Fruit fly (Drosophila melanogaster) whole organism, embryonic: ENCODE data around the gene CG31010.

Experiments
- CG10147 ChIP-seq: fragments of 200-800 bp; sonication (Bioruptor generic); optimal IDR thresholded peaks from 2 replicates; lab custom pipeline; 2019; ENCODE audit warnings: missing biosample characterization, mild to moderate bottlenecking, missing genetic modification characterization, moderate library complexity
- CG10462 ChIP-seq: fragments of 200-800 bp; sonication (Bioruptor generic); optimal IDR thresholded peaks from 2 replicates; lab custom pipeline; 2016; ENCODE audit warnings: missing biosample characterization, missing genetic modification characterization
- CG15479 ChIP-seq: fragments of 200-800 bp; sonication (Bioruptor generic); optimal IDR thresholded peaks from 3 replicates; lab custom pipeline; 2019; ENCODE audit warnings: missing biosample characterization, mild to moderate bottlenecking, missing genetic modification characterization, moderate library complexity
- CG15601 ChIP-seq: fragments of 200-800 bp; sonication (Bioruptor generic); optimal IDR thresholded peaks from 3 replicates; lab custom pipeline; 2019; ENCODE audit warnings: missing biosample characterization, mild to moderate bottlenecking, missing genetic modification characterization, moderate library complexity
- CG1602 ChIP-seq: fragments of 200-800 bp; sonication (Bioruptor generic); optimal IDR thresholded peaks from 3 replicates; lab custom pipeline; 2016; ENCODE audit warnings: missing biosample characterization, missing genetic modification characterization
- CG1647 ChIP-seq: fragments of 200-800 bp; sonication (Bioruptor generic); optimal IDR thresholded peaks from 3 replicates; lab custom pipeline; 2016; ENCODE audit warnings: missing biosample characterization, missing genetic modification characterization
- CG16779 ChIP-seq: fragments of 200-800 bp; sonication (Bioruptor generic); IDR thresholded peaks from 2 replicates; pipeline ENCODE4 v1.3.6; 2022; ENCODE audit warnings: missing biosample characterization, missing genetic modification characterization
- CG17802 ChIP-seq: fragments of 200-800 bp; sonication (Bioruptor generic); optimal IDR thresholded peaks from 2 replicates; lab custom pipeline; 2018; ENCODE audit warnings: missing biosample characterization, mild to moderate bottlenecking, missing genetic modification characterization, moderate library complexity
- CG18262 ChIP-seq: fragments of 200-800 bp; optimal IDR thresholded peaks from 3 replicates; lab custom pipeline; 2019; ENCODE audit warnings: missing biosample characterization, mild to moderate bottlenecking, missing genetic modification characterization, moderate library complexity
- CG3281 ChIP-seq: fragments of 200-800 bp; sonication (Bioruptor generic); optimal IDR thresholded peaks from 3 replicates; lab custom pipeline; 2017; ENCODE audit warnings: missing biosample characterization, mild to moderate bottlenecking, missing genetic modification characterization
- CG3838 ChIP-seq: fragments of 200-800 bp; sonication (Bioruptor generic); optimal IDR thresholded peaks from 3 replicates; lab custom pipeline; 2016; ENCODE audit warnings: missing biosample characterization, missing genetic modification characterization
- CG4854 ChIP-seq: fragments of 200-800 bp; sonication (Bioruptor generic); optimal IDR thresholded peaks from 2 replicates; lab custom pipeline; 2016; ENCODE audit warnings: missing biosample characterization, missing genetic modification characterization, inconsistent platforms
- CG6272 ChIP-seq: fragments of 200-800 bp; sonication (Bioruptor generic); IDR thresholded peaks from 2 replicates; pipeline ENCODE4 v1.3.6; 2022; ENCODE audit warnings: missing biosample characterization, missing genetic modification characterization
- CG6813 ChIP-seq: fragments of 200-800 bp; sonication (Bioruptor generic); optimal IDR thresholded peaks from 2 replicates; lab custom pipeline; 2017; ENCODE audit warnings: missing biosample characterization, missing genetic modification characterization, mild to moderate bottlenecking, moderate library complexity, missing genetic modification reagents
- CG8478 ChIP-seq: fragments of >200 bp; optimal IDR thresholded peaks from 2 replicates; lab custom pipeline; 2018
- CG9215 ChIP-seq: fragments of 200-800 bp; sonication (Bioruptor generic); IDR thresholded peaks from 2 replicates; pipeline ENCODE4 v1.3.6; 2022; ENCODE audit warnings: missing biosample characterization, missing genetic modification characterization
- D19A ChIP-seq: fragments of 200-800 bp; optimal IDR thresholded peaks from 3 replicates; lab custom pipeline; 2019; ENCODE audit warnings: missing biosample characterization, mild to moderate bottlenecking, missing genetic modification characterization, moderate library complexity
- Drgx ChIP-seq: fragments of 200-800 bp; sonication (Bioruptor generic); IDR thresholded peaks from 2 replicates; pipeline ENCODE4 v1.3.6; 2022; ENCODE audit warnings: missing biosample characterization, missing genetic modification characterization
- Eip74EF ChIP-seq, 2 experiments: fragments of 200-800 bp in 1 of 2; fragments of >200 bp in 1 of 2; sonication (Bioruptor generic) in 1 of 2; optimal IDR thresholded peaks; 2 replicates each; lab custom pipeline; 2017 to 2019; ENCODE audit warnings: missing biosample characterization in 2 of 2, missing genetic modification characterization in 2 of 2, mild to moderate bottlenecking in 1 of 2, moderate library complexity in 1 of 2
- Gug ChIP-seq: fragments of 200-800 bp; sonication (Bioruptor generic); IDR thresholded peaks from 4 replicates; pipeline ENCODE4 v1.3.6; 2022; ENCODE audit warnings: missing biosample characterization, missing genetic modification characterization
- H15 ChIP-seq: fragments of 200-800 bp; sonication (Bioruptor generic); IDR thresholded peaks from 3 replicates; pipeline ENCODE4 v1.3.6; 2022; ENCODE audit warnings: missing biosample characterization, missing genetic modification characterization
- H2.0 ChIP-seq: fragments of 200-800 bp; sonication (Bioruptor generic); IDR thresholded peaks from 2 replicates; pipeline ENCODE4 v1.3.6; 2022; ENCODE audit warnings: missing biosample characterization, missing genetic modification characterization
- HLH3B ChIP-seq: fragments of 200-800 bp; sonication (Bioruptor generic); IDR thresholded peaks from 2 replicates; pipeline ENCODE4 v1.3.6; 2022; ENCODE audit warnings: missing biosample characterization, missing genetic modification characterization
- Hmx ChIP-seq: fragments of 200-800 bp; sonication (Bioruptor generic); optimal IDR thresholded peaks from 2 replicates; lab custom pipeline; 2016; ENCODE audit warnings: missing biosample characterization, missing genetic modification characterization
- MTF-1 ChIP-seq: fragments of 200-800 bp; sonication (Bioruptor generic); optimal IDR thresholded peaks from 2 replicates; lab custom pipeline; 2018; ENCODE audit warnings: missing biosample characterization, mild to moderate bottlenecking, missing genetic modification characterization, borderline replicate concordance
- Max ChIP-seq: fragments of 200-800 bp; sonication (Bioruptor generic); optimal IDR thresholded peaks from 2 replicates; lab custom pipeline; 2016; ENCODE audit warnings: missing biosample characterization, mild to moderate bottlenecking, missing genetic modification characterization
- Mrtf ChIP-seq: fragments of 200-800 bp; sonication (Bioruptor generic); IDR thresholded peaks from 3 replicates; pipeline ENCODE4 v1.3.6; 2022; ENCODE audit warnings: missing biosample characterization, missing genetic modification characterization
- NK7.1 ChIP-seq: fragments of 200-800 bp; sonication (Bioruptor generic); optimal IDR thresholded peaks from 3 replicates; lab custom pipeline; 2016; ENCODE audit warnings: missing biosample characterization, missing genetic modification characterization
- Neu2 ChIP-seq: fragments of 200-800 bp; sonication (Bioruptor generic); optimal IDR thresholded peaks from 3 replicates; lab custom pipeline; 2016; ENCODE audit warnings: missing biosample characterization, missing genetic modification characterization, borderline replicate concordance
- Optix ChIP-seq: fragments of 200-800 bp; sonication (Bioruptor generic); IDR thresholded peaks from 3 replicates; pipeline ENCODE4 v1.3.6; 2022; ENCODE audit warnings: missing biosample characterization, missing genetic modification characterization
- Side ChIP-seq: fragments of 200-800 bp; sonication (Bioruptor generic); optimal IDR thresholded peaks from 2 replicates; lab custom pipeline; 2016; ENCODE audit warnings: missing biosample characterization, missing genetic modification characterization
- Sry-β ChIP-seq: fragments of 200-800 bp; sonication (Bioruptor generic); optimal IDR thresholded peaks from 2 replicates; lab custom pipeline; 2018; ENCODE audit warnings: missing biosample characterization, mild to moderate bottlenecking, missing genetic modification characterization, moderate library complexity
- Ssrp ChIP-seq: fragments of 200-800 bp; sonication (Bioruptor generic); optimal IDR thresholded peaks from 2 replicates; lab custom pipeline; 2018; ENCODE audit warnings: missing biosample characterization, mild to moderate bottlenecking, missing genetic modification characterization, moderate library complexity
- TFAM ChIP-seq: fragments of 200-800 bp; sonication (Bioruptor generic); optimal IDR thresholded peaks from 2 replicates; lab custom pipeline; 2017; ENCODE audit warnings: missing biosample characterization, missing genetic modification characterization, inconsistent platforms
- ac ChIP-seq: fragments of 200-800 bp; sonication (Bioruptor generic); optimal IDR thresholded peaks from 3 replicates; lab custom pipeline; 2017; ENCODE audit warnings: missing biosample characterization, mild to moderate bottlenecking, missing genetic modification characterization
- ase ChIP-seq: fragments of 200-800 bp; sonication (Bioruptor generic); IDR thresholded peaks from 3 replicates; pipeline ENCODE4 v1.3.6; 2022; ENCODE audit warnings: missing biosample characterization, missing genetic modification characterization
- cas ChIP-seq: fragments of 200-800 bp; sonication (Bioruptor generic); IDR thresholded peaks from 2 replicates; pipeline ENCODE4 v1.3.6; 2022; ENCODE audit warnings: missing biosample characterization, missing genetic modification characterization
- cato ChIP-seq: fragments of 200-800 bp; sonication (Bioruptor generic); optimal IDR thresholded peaks from 2 replicates; lab custom pipeline; 2016; ENCODE audit warnings: missing biosample characterization, missing genetic modification characterization, borderline replicate concordance
- crc ChIP-seq: fragments of 200-800 bp; sonication (Bioruptor generic); optimal IDR thresholded peaks from 2 replicates; lab custom pipeline; 2016; ENCODE audit warnings: missing biosample characterization, missing genetic modification characterization
- crp ChIP-seq, 2 experiments: fragments of 200-800 bp; sonication (Bioruptor generic); optimal IDR thresholded peaks; 2 replicates in 1 of 2; 3 replicates in 1 of 2; lab custom pipeline; 2017; ENCODE audit warnings: missing biosample characterization in 2 of 2, missing genetic modification characterization in 2 of 2, mild to moderate bottlenecking in 1 of 2, moderate library complexity in 1 of 2
- da ChIP-seq: fragments of 200-800 bp; sonication (Bioruptor generic); optimal IDR thresholded peaks from 2 replicates; lab custom pipeline; 2016; ENCODE audit warnings: missing biosample characterization, missing genetic modification characterization
- fu2 ChIP-seq: fragments of 200-800 bp; sonication (Bioruptor generic); optimal IDR thresholded peaks from 2 replicates; lab custom pipeline; 2016; ENCODE audit warnings: missing biosample characterization, missing genetic modification characterization
- lilli ChIP-seq: fragments of 200-800 bp; sonication (Bioruptor generic); optimal IDR thresholded peaks from 3 replicates; lab custom pipeline; 2016; ENCODE audit warnings: missing biosample characterization, missing genetic modification characterization
- oc ChIP-seq: fragments of 200-800 bp; sonication (Bioruptor generic); optimal IDR thresholded peaks from 2 replicates; lab custom pipeline; 2018; ENCODE audit warnings: missing biosample characterization, mild to moderate bottlenecking, missing genetic modification characterization, moderate library complexity
- run ChIP-seq: fragments of 200-800 bp; sonication (Bioruptor generic); optimal IDR thresholded peaks from 3 replicates; lab custom pipeline; 2018; ENCODE audit warnings: missing biosample characterization, mild to moderate bottlenecking, missing genetic modification characterization
- sens-2 ChIP-seq: fragments of 200-800 bp; sonication (Bioruptor generic); IDR thresholded peaks from 2 replicates; pipeline ENCODE4 v1.3.6; 2022; ENCODE audit warnings: missing biosample characterization, missing genetic modification characterization
- tll ChIP-seq, 2 experiments: fragments of 200-800 bp in 1 of 2; fragments of >200 bp in 1 of 2; sonication (Bioruptor generic) in 1 of 2; optimal IDR thresholded peaks; 2 replicates each; lab custom pipeline; 2017 to 2019; ENCODE audit warnings: missing biosample characterization in 2 of 2, missing genetic modification characterization in 2 of 2, mild to moderate bottlenecking in 1 of 2, moderate library complexity in 1 of 2
- tna ChIP-seq: fragments of 200-800 bp; sonication (Bioruptor generic); IDR thresholded peaks from 2 replicates; pipeline ENCODE4 v1.3.6; 2022; ENCODE audit warnings: missing biosample characterization, missing genetic modification characterization; ENCODE audit not compliant: partially characterized antibody
- ttk ChIP-seq: fragments of 200-800 bp; sonication (Bioruptor generic); IDR thresholded peaks from 2 replicates; pipeline ENCODE4 v2.1.2; 2022; ENCODE audit warnings: missing biosample characterization, missing genetic modification characterization
- zen ChIP-seq: fragments of 200-800 bp; sonication (Bioruptor generic); optimal IDR thresholded peaks from 3 replicates; lab custom pipeline; 2018; ENCODE audit warnings: missing biosample characterization, mild to moderate bottlenecking, missing genetic modification characterization, moderate library complexity
- zf30C ChIP-seq: fragments of 200-800 bp; sonication (Bioruptor generic); optimal IDR thresholded peaks from 3 replicates; lab custom pipeline; 2018; ENCODE audit warnings: missing biosample characterization, mild to moderate bottlenecking, missing genetic modification characterization

The CG31010 gene

dm6 chr3R:30745104-30745503, 39.2 kb upstream of the CG31010 start, which contains the start of gene Npc2g (continued):
- TF ChIP-seq ase = no peak
- TF ChIP-seq TFAM (GFP tag; lab: Kevin White, UChicago) = no peak
- TF ChIP-seq CG10462 (GFP tag; lab: Kevin White, UChicago) = no peak
- no peak for TF ChIP-seq Mrtf (GFP tag; lab: Robert Waterston, UW)
- no peak for TF ChIP-seq Neu2
- TF ChIP-seq CG6272 (GFP tag; lab: Robert Waterston, UW) = no peak
- no peak for TF ChIP-seq Gug (GFP tag; lab: Robert Waterston, UW)
- no peak for TF ChIP-seq CG17802
- no peak for TF ChIP-seq CG8478 (lab: Kevin White, UChicago)
- no peak for TF ChIP-seq zen (tag; lab: Kevin White, UChicago)
- no peak for TF ChIP-seq crc (GFP tag; lab: Kevin White, UChicago)
- no peak for TF ChIP-seq Optix (GFP tag; lab: Robert Waterston, UW)
- no peak for TF ChIP-seq CG4854 (GFP tag; lab: Kevin White, UChicago)
- no peak for TF ChIP-seq CG6813
- TF ChIP-seq Hmx (GFP tag; lab: Kevin White, UChicago) = no peak

dm6 chr3R:30742580-30742979, 36.7 kb upstream of the CG31010 start, which contains the start of gene CG15543:
Gene CG15543, plus strand, starts transcription at chr3R:30742880.
- TF ChIP-seq CG3281 (GFP tag; lab: Kevin White, UChicago) (no peak), tna (GFP tag; lab: Robert Waterston, UW) (no peak), H2.0 (no peak), crp (GFP tag; optimal IDR thresholded peaks at IDR 0.05; lab: Kevin White, UChicago) (no peak), fu2 (GFP tag; lab: Kevin White, UChicago) (no peak), lilli (GFP tag; lab: Kevin White, UChicago) (no peak), Max (GFP tag; lab: Kevin White, UChicago) (no peak), CG10147 (no peak), zf30C (GFP tag; lab: Kevin White, UChicago) (no peak), run (tag; lab: Kevin White, UChicago) (no peak), tll (GFP tag; optimal IDR thresholded peaks at IDR 0.05; lab: Kevin White, UChicago) (no peak), CG16779 (no peak), ttk (GFP tag; lab: Robert Waterston, UW) (no peak), cas (GFP tag; lab: Robert Waterston, UW) (no peak), sens-2 (GFP tag; lab: Robert Waterston, UW) (no peak), cato (GFP tag; lab: Kevin White, UChicago) (no peak), Side (GFP tag; lab: Kevin White, UChicago) (no peak), CG1647 (GFP tag; lab: Kevin White, UChicago) (no peak), CG1602 (GFP tag; lab: Kevin White, UChicago) (no peak)

- TF ChIP-seq ac (GFP tag; lab: Kevin White, UChicago) (no peak), NK7.1 (GFP tag; lab: Kevin White, UChicago) (no peak), Sry-β (GFP tag; lab: Kevin White, UChicago) (no peak), Eip74EF (GFP tag; optimal IDR thresholded peaks at IDR 0.05; lab: Kevin White, UChicago) (no peak), CG3838 (no peak), CG15601 (no peak), Drgx (no peak), MTF-1 (GFP tag; lab: Kevin White, UChicago) (no peak), CG15479 (GFP tag; lab: Kevin White, UChicago) (no peak), HLH3B (no peak), D19A (tag; lab: Kevin White, UChicago) (no peak), Ssrp (tag; lab: Kevin White, UChicago) (no peak), H15 (GFP tag; lab: Robert Waterston, UW) (no peak), oc (tag; lab: Kevin White, UChicago) (no peak), CG18262 (tag; lab: Kevin White, UChicago) (no peak), CG9215 (GFP tag; lab: Robert Waterston, UW) (no peak), da (GFP tag; lab: Kevin White, UChicago) (no peak)
Observed at dm6 chr3R:30741371-30741770, 35.5 kb upstream of the CG31010 start.
